Worm (Caenorhabditis elegans) whole organism, L1 larva: Measurements from ENCODE around the gene rhgf-2.

ENCODE experiments used
- C04F5.9 ChIP-seq: sonication (generic microtip); optimal IDR thresholded peaks from 2 replicates; lab custom pipeline; 2016; ENCODE audit warnings: missing genetic modification characterization, missing compliant biosample characterization
- C16A3.4 ChIP-seq: fragments of 150-350 bp; optimal IDR thresholded peaks from 2 replicates; lab custom pipeline; 2014; ENCODE audit warnings: missing biosample characterization, missing genetic modification characterization
- Y116A8C.19 ChIP-seq: sonication (generic microtip); optimal IDR thresholded peaks from 2 replicates; lab custom pipeline; 2016; ENCODE audit warnings: missing compliant biosample characterization, missing genetic modification characterization, borderline replicate concordance
- aha-1 ChIP-seq: fragments of 150-350 bp; optimal IDR thresholded peaks from 2 replicates; lab custom pipeline; 2014; ENCODE audit warnings: missing biosample characterization, missing genetic modification characterization
- alr-1 ChIP-seq: fragments of 200-800 bp; sonication (Bioruptor generic); optimal IDR thresholded peaks from 2 replicates; lab custom pipeline; 2018; ENCODE audit warnings: borderline replicate concordance, mild to moderate bottlenecking, missing genetic modification characterization, missing compliant biosample characterization
- aly-2 ChIP-seq: fragments of 150-350 bp; optimal IDR thresholded peaks from 2 replicates; lab custom pipeline; 2014; ENCODE audit warnings: missing biosample characterization, missing genetic modification characterization
- blmp-1 ChIP-seq: fragments of 150-350 bp; optimal IDR thresholded peaks from 2 replicates; lab custom pipeline; 2014; ENCODE audit warnings: missing biosample characterization, missing genetic modification characterization
- ceh-63 ChIP-seq: fragments of 200-800 bp; sonication (Bioruptor generic); optimal IDR thresholded peaks from 2 replicates; lab custom pipeline; 2018; ENCODE audit warnings: mild to moderate bottlenecking, missing genetic modification characterization, missing compliant biosample characterization
- ces-1 ChIP-seq: fragments of 150-350 bp; optimal IDR thresholded peaks from 2 replicates; lab custom pipeline; 2014; ENCODE audit warnings: missing biosample characterization, missing genetic modification reagents, missing genetic modification characterization
- dpl-1 ChIP-seq, 3 experiments: fragments of 150-350 bp in 2 of 3; sonication (generic microtip) in 1 of 3; optimal IDR thresholded peaks; 2 replicates each; lab custom pipeline; 2014 to 2017; ENCODE audit warnings: missing biosample characterization in 3 of 3, missing genetic modification characterization in 3 of 3, missing genetic modification reagents in 3 of 3
- efl-1 ChIP-seq, 4 experiments: fragments of 150-350 bp; optimal IDR thresholded peaks in 3 of 4; peaks in 1 of 4; 1 replicate in 1 of 4; 2 replicates in 3 of 4; lab custom pipeline; 2014; ENCODE audit warnings: missing biosample characterization in 2 of 4, missing genetic modification characterization in 2 of 4, missing genetic modification reagents in 2 of 4
- efl-3 ChIP-seq: fragments of 200-800 bp; sonication (Bioruptor generic); optimal IDR thresholded peaks from 2 replicates; lab custom pipeline; 2018; ENCODE audit warnings: mild to moderate bottlenecking, missing genetic modification characterization, missing compliant biosample characterization
- egl-27 ChIP-seq, 2 experiments: fragments of 150-350 bp in 1 of 2; sonication (generic microtip); optimal IDR thresholded peaks; 3 replicates each; lab custom pipeline; 2017 to 2018; ENCODE audit warnings: missing biosample characterization in 2 of 2, missing genetic modification characterization in 2 of 2, missing genetic modification reagents in 2 of 2
- elt-2 ChIP-seq: sonication (generic microtip); optimal IDR thresholded peaks from 2 replicates; lab custom pipeline; 2016; ENCODE audit warnings: missing genetic modification characterization, mild to moderate bottlenecking, inconsistent platforms, missing compliant biosample characterization, missing genetic modification reagents
- ets-5 ChIP-seq: fragments of 200-800 bp; sonication (Bioruptor generic); IDR thresholded peaks from 2 replicates; pipeline ENCODE4 v1.3.6; 2022; ENCODE audit warnings: missing genetic modification characterization, missing compliant biosample characterization
- fkh-4 ChIP-seq: sonication (generic microtip); optimal IDR thresholded peaks from 2 replicates; lab custom pipeline; 2016; ENCODE audit warnings: missing compliant biosample characterization, missing genetic modification characterization, borderline replicate concordance
- fos-1 ChIP-seq: fragments of 150-350 bp; optimal IDR thresholded peaks from 2 replicates; lab custom pipeline; 2014; ENCODE audit warnings: missing biosample characterization, missing genetic modification characterization
- grh-1 ChIP-seq: fragments of 200-800 bp; sonication (Bioruptor generic); IDR thresholded peaks from 2 replicates; pipeline ENCODE4 v1.3.6; 2022; ENCODE audit warnings: missing genetic modification reagents, missing genetic modification characterization, missing compliant biosample characterization
- hlh-17 ChIP-seq: fragments of 200-800 bp; sonication (Bioruptor generic); optimal IDR thresholded peaks from 2 replicates; lab custom pipeline; 2018; ENCODE audit warnings: missing genetic modification characterization, mild to moderate bottlenecking, missing compliant biosample characterization, moderate library complexity, borderline replicate concordance
- jun-1 ChIP-seq: fragments of 150-350 bp; optimal IDR thresholded peaks from 2 replicates; lab custom pipeline; 2014; ENCODE audit warnings: missing biosample characterization, missing genetic modification reagents, missing genetic modification characterization
- lin-13 ChIP-seq: fragments of 150-350 bp; optimal IDR thresholded peaks from 2 replicates; lab custom pipeline; 2014; ENCODE audit warnings: missing biosample characterization, missing genetic modification reagents, missing genetic modification characterization
- lin-15B ChIP-seq: fragments of 150-350 bp; sonication (generic microtip); optimal IDR thresholded peaks from 3 replicates; lab custom pipeline; 2014; ENCODE audit warnings: missing biosample characterization, missing genetic modification characterization
- lin-35 ChIP-seq, 2 experiments: fragments of 150-350 bp; optimal IDR thresholded peaks; 2 replicates each; lab custom pipeline; 2014; ENCODE audit warnings: missing biosample characterization in 2 of 2, missing genetic modification characterization in 2 of 2, missing genetic modification reagents in 2 of 2
- lin-39 ChIP-seq: fragments of 150-350 bp; optimal IDR thresholded peaks from 2 replicates; lab custom pipeline; 2014; ENCODE audit warnings: missing biosample characterization, missing genetic modification reagents, missing genetic modification characterization
- lsy-2 ChIP-seq, 2 experiments: fragments of 150-350 bp; optimal IDR thresholded peaks; 2 replicates each; lab custom pipeline; 2014; ENCODE audit warnings: missing biosample characterization in 2 of 2, missing genetic modification characterization in 2 of 2
- mdl-1 ChIP-seq, 2 experiments: fragments of 150-350 bp; optimal IDR thresholded peaks; 2 replicates each; lab custom pipeline; 2014 to 2017; ENCODE audit warnings: missing biosample characterization in 2 of 2, missing genetic modification characterization in 2 of 2, inconsistent platforms in 1 of 2
- mef-2 ChIP-seq: fragments of 150-350 bp; optimal IDR thresholded peaks from 2 replicates; lab custom pipeline; 2014; ENCODE audit warnings: missing biosample characterization, missing genetic modification characterization
- nhr-12 ChIP-seq: sonication (generic microtip); optimal IDR thresholded peaks from 2 replicates; lab custom pipeline; 2017; ENCODE audit warnings: missing biosample characterization, missing genetic modification characterization
- nhr-20 ChIP-seq: sonication (generic microtip); optimal IDR thresholded peaks from 2 replicates; lab custom pipeline; 2016; ENCODE audit warnings: mild to moderate bottlenecking, missing genetic modification characterization, missing compliant biosample characterization
- nhr-237 ChIP-seq: fragments of 150-350 bp; optimal IDR thresholded peaks from 2 replicates; lab custom pipeline; 2014; ENCODE audit warnings: missing biosample characterization, missing genetic modification characterization
- nhr-28 ChIP-seq: fragments of 150-350 bp; optimal IDR thresholded peaks from 2 replicates; lab custom pipeline; 2014; ENCODE audit warnings: missing biosample characterization, missing genetic modification characterization
- nhr-76 ChIP-seq: sonication (generic microtip); optimal IDR thresholded peaks from 2 replicates; lab custom pipeline; 2017; ENCODE audit warnings: missing biosample characterization, missing genetic modification characterization
- nhr-77 ChIP-seq: fragments of 150-350 bp; optimal IDR thresholded peaks from 2 replicates; lab custom pipeline; 2014; ENCODE audit warnings: missing biosample characterization, missing genetic modification characterization
- pag-3 ChIP-seq: sonication (generic microtip); optimal IDR thresholded peaks from 2 replicates; lab custom pipeline; 2017; ENCODE audit warnings: missing genetic modification characterization, mild to moderate bottlenecking, missing compliant biosample characterization, antibody characterized with exemption, borderline replicate concordance; ENCODE audit not compliant: insufficient read depth
- pqm-1 ChIP-seq: sonication (generic microtip); optimal IDR thresholded peaks from 3 replicates; lab custom pipeline; 2017; ENCODE audit warnings: missing biosample characterization, missing genetic modification characterization
- rnt-1 ChIP-seq: sonication (generic microtip); optimal IDR thresholded peaks from 2 replicates; lab custom pipeline; 2016; ENCODE audit warnings: mild to moderate bottlenecking, missing genetic modification characterization, moderate library complexity, missing compliant biosample characterization
- snpc-4 ChIP-seq: fragments of 150-350 bp; optimal IDR thresholded peaks from 2 replicates; lab custom pipeline; 2014; ENCODE audit warnings: missing biosample characterization, missing genetic modification characterization
- sptf-1 ChIP-seq: fragments of 150-350 bp; optimal IDR thresholded peaks from 2 replicates; lab custom pipeline; 2014; ENCODE audit warnings: missing biosample characterization, missing genetic modification characterization
- swsn-7 ChIP-seq: sonication (generic microtip); optimal IDR thresholded peaks from 2 replicates; lab custom pipeline; 2016; ENCODE audit warnings: missing genetic modification characterization, missing compliant biosample characterization
- tbx-2 ChIP-seq: sonication (generic microtip); optimal IDR thresholded peaks from 2 replicates; lab custom pipeline; 2016; ENCODE audit warnings: missing genetic modification characterization, missing compliant biosample characterization
- unc-130 ChIP-seq: fragments of 150-350 bp; optimal IDR thresholded peaks from 2 replicates; lab custom pipeline; 2017; ENCODE audit warnings: missing biosample characterization, missing genetic modification characterization, inconsistent platforms
- unc-30 ChIP-seq: sonication (generic microtip); optimal IDR thresholded peaks from 2 replicates; lab custom pipeline; 2017; ENCODE audit warnings: missing biosample characterization, missing genetic modification characterization
- unc-62 ChIP-seq: fragments of 150-350 bp; optimal IDR thresholded peaks from 2 replicates; lab custom pipeline; 2014; ENCODE audit warnings: missing biosample characterization, missing genetic modification reagents, missing genetic modification characterization
- vab-15 ChIP-seq: sonication (generic microtip); optimal IDR thresholded peaks from 2 replicates; lab custom pipeline; 2017; ENCODE audit warnings: missing genotype, mild to moderate bottlenecking, missing genetic modification characterization, missing compliant biosample characterization
- zag-1 ChIP-seq: fragments of 150-350 bp; optimal IDR thresholded peaks from 2 replicates; lab custom pipeline; 2014; ENCODE audit warnings: missing biosample characterization, missing genetic modification characterization
- ztf-11 ChIP-seq, 2 experiments: sonication (generic microtip); optimal IDR thresholded peaks; 2 replicates each; lab custom pipeline; 2016 to 2017; ENCODE audit warnings: missing genetic modification characterization in 2 of 2, missing biosample characterization in 1 of 2, missing compliant biosample characterization in 1 of 2
- ztf-4 ChIP-seq: fragments of 150-350 bp; optimal IDR thresholded peaks from 2 replicates; lab custom pipeline; 2014; ENCODE audit warnings: missing biosample characterization, missing genetic modification characterization

rhgf-2 gene

DNA sequence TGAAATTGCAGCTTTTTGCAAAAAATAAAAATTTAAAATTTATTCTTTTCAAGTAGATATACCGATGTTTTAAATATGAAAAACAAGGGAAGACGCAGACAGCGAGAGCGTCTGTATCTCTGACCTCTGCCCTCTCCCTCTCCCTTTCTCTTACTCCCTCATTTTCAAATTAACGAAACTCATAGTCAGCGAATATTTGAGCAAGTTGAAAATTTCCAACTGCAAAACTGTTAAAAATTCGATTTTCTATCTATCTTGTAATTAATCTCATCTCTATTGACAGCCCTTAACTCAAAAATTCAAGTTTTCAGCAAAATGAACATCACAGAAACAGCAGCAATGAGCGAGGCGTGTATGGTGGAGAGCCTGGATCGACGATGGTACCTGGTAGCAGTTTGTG lies 17.8 kb upstream of the rhgf-2 start, which contains the start of gene R11F4.2:
Gene R11F4.2 (plus strand): TSS at position 301 of the 400 bp plus-strand sequence.
- no peak for TF ChIP-seq nhr-77 (tag; lab: Kevin White, UChicago)
- TF ChIP-seq elt-2 (tag; lab: Kevin White, UChicago) = no peak
- no peak for TF ChIP-seq ztf-11 (tag; optimal IDR thresholded peaks at IDR 0.05; lab: Kevin White, UChicago)
- TF ChIP-seq lin-15B (tag; lab: Kevin White, UChicago) = no peak
- TF ChIP-seq ceh-63 (GFP tag; lab: Kevin White, UChicago) = no peak
- no peak for TF ChIP-seq alr-1 (tag; lab: Kevin White, UChicago)
- TF ChIP-seq lsy-2 (tag; optimal IDR thresholded peaks at IDR 0.05; lab: Kevin White, UChicago) = no peak
- TF ChIP-seq ets-5 = no peak
- no peak for TF ChIP-seq snpc-4 (tag; lab: Kevin White, UChicago)
- TF ChIP-seq lin-35 (GFP tag; optimal IDR thresholded peaks at IDR 0.05; lab: Kevin White, UChicago) = no peak
- TF ChIP-seq nhr-76 (tag; lab: Kevin White, UChicago) = no peak
- no peak for TF ChIP-seq egl-27 (tag; optimal IDR thresholded peaks at IDR 0.05; lab: Kevin White, UChicago)
- no peak for TF ChIP-seq vab-15 (tag; lab: Kevin White, UChicago)
- no peak for TF ChIP-seq mdl-1 (tag; optimal IDR thresholded peaks at IDR 0.05; lab: Kevin White, UChicago)
- no peak for TF ChIP-seq fkh-4 (tag; lab: Kevin White, UChicago)
- TF ChIP-seq nhr-237 (tag; lab: Kevin White, UChicago) = no peak
- no peak for TF ChIP-seq sptf-1
- TF ChIP-seq fos-1 (tag; lab: Kevin White, UChicago) = no peak
- TF ChIP-seq mef-2 (tag; lab: Kevin White, UChicago) = no peak
- no peak for TF ChIP-seq ces-1 (GFP tag; lab: Kevin White, UChicago)

DNA sequence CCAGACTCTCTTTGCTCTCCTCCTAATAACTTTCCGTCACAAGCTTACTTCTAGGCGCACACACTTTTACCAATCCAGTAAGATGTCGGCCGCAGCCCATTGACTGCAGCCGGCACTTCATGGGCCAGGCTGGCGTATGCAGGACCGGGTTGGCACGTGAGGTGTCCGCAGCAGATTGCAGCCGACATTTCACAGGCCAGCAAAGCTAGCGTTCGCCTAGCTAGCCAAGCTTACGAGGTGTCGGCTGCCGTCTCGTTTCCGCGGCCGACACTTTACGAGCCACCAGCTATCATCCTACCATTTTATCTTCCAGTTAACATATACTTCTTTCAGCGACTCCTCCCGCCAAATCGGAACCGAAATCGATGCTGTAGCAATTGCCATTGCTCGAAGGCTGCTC lies 15.0 kb upstream of the rhgf-2 start:
- TF ChIP-seq aly-2 (tag; lab: Kevin White, UChicago) (no peak), hlh-17 (GFP tag; lab: Kevin White, UChicago) (no peak), nhr-28 (no peak), fos-1 (tag; lab: Kevin White, UChicago) (no peak), pqm-1 (no peak), lin-39 (no peak), C04F5.9 (tag; lab: Kevin White, UChicago) (no peak), ztf-11 (tag; optimal IDR thresholded peaks at IDR 0.05; lab: Kevin White, UChicago) (no peak), unc-30 (tag; lab: Kevin White, UChicago) (no peak), efl-3 (GFP tag; lab: Kevin White, UChicago) (no peak), sptf-1 (no peak), ceh-63 (GFP tag; lab: Kevin White, UChicago) (no peak), unc-62 (GFP tag; lab: Kevin White, UChicago) (no peak), aha-1 (tag; lab: Kevin White, UChicago) (no peak), Y116A8C.19 (tag; lab: Kevin White, UChicago) (no peak)

DNA sequence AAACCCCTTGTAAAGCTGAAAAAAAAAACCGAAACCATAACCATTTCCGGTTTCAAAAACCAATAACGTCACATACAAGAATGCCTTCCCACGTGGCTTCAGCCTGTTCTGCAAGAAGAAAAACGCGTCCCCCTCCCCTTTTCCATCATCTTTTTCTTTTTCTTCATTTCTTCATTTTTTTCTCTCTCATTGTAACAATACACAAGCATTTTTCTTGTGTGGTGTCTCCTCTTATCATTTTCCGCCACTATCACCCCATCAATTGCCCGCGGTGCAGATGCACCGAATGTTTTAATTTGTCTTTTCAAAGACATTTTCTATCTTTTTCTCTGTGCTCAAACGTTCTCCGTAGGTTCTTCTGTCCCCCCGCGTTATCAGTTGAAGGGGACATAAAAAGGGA lies 11.4 kb upstream of the rhgf-2 start:
- peak; percentile 19 for TF ChIP-seq ztf-4 (tag; lab: Kevin White, UChicago)
- TF ChIP-seq lin-13 (GFP tag; lab: Kevin White, UChicago) = peak; percentile 1
- peak; percentile 54 to 57 for TF ChIP-seq lsy-2 (tag; optimal IDR thresholded peaks at IDR 0.05; lab: Kevin White, UChicago)
- TF ChIP-seq C16A3.4 (tag; lab: Kevin White, UChicago) = peak; percentile 1
- TF ChIP-seq rnt-1 (tag; lab: Kevin White, UChicago) = peak; percentile 66
- TF ChIP-seq elt-2 (tag; lab: Kevin White, UChicago) = peak; percentile 98
- TF ChIP-seq efl-1 (optimal IDR thresholded peaks at IDR 0.05; lab: Kevin White, UChicago) = peak; percentile 9 to 26
- peak in 1 of 2 experiments; percentile 77 for TF ChIP-seq efl-1 (GFP tag; optimal IDR thresholded peaks at IDR 0.05 in 1 of 2; lab: Kevin White, UChicago)
- no peak for TF ChIP-seq nhr-12
- no peak for TF ChIP-seq zag-1 (tag; lab: Kevin White, UChicago)
- no peak for TF ChIP-seq mef-2 (tag; lab: Kevin White, UChicago)
- TF ChIP-seq lin-35 (GFP tag; optimal IDR thresholded peaks at IDR 0.05; lab: Kevin White, UChicago) = peak in 1 of 2 experiments; percentile 78
- peak; percentile 76 for TF ChIP-seq pqm-1
- peak; percentile 6 for TF ChIP-seq pag-3 (tag; lab: Kevin White, UChicago)
- no peak for TF ChIP-seq lin-39
- peak; percentile 8 for TF ChIP-seq swsn-7 (tag; lab: Kevin White, UChicago)
- no peak for TF ChIP-seq ets-5
- peak; percentile 86 for TF ChIP-seq nhr-20 (tag; lab: Kevin White, UChicago)
- TF ChIP-seq mdl-1 (tag; optimal IDR thresholded peaks at IDR 0.05; lab: Kevin White, UChicago) = peak in 1 of 2 experiments; percentile 49
- no peak for TF ChIP-seq ztf-11 (tag; optimal IDR thresholded peaks at IDR 0.05; lab: Kevin White, UChicago)
- peak; percentile 23; the same call in 1 of the 2 replicates for TF ChIP-seq grh-1
- TF ChIP-seq jun-1 = peak; percentile 53
- TF ChIP-seq unc-130 (tag; lab: Kevin White, UChicago) = peak; percentile 50
- TF ChIP-seq tbx-2 (tag; lab: Kevin White, UChicago) = peak; percentile 75
- peak in 2 of 3 experiments; percentile 14 to 34 for TF ChIP-seq dpl-1 (GFP tag; optimal IDR thresholded peaks at IDR 0.05; lab: Kevin White, UChicago)
- TF ChIP-seq blmp-1 = peak; percentile 66
